Worm (Caenorhabditis elegans) whole organism, dauer: ENCODE data around the gene K09C4.7.

ENCODE experiments used
- unc-62 ChIP-seq: sonication (generic microtip); optimal IDR thresholded peaks from 2 replicates; lab custom pipeline; 2017; ENCODE audit warnings: missing biosample characterization, missing genetic modification reagents, missing genetic modification characterization

The K09C4.7 gene

ce11 chrX:3272580-3272979, at the start of gene K09C4.7:
TSS of gene K09C4.7 (plus strand) at chrX:3272880.
- TF ChIP-seq unc-62: no peak

- TF ChIP-seq unc-62: no peak
These were observed 49.5 kb upstream of the K09C4.7 start for ce11 chrX:3223135-3223534.

- no peak for TF ChIP-seq unc-62
These were observed 46.1 kb upstream of the K09C4.7 start for ce11 chrX:3226348-3227229.

- no peak for TF ChIP-seq unc-62
These were observed 44.0 kb upstream of the K09C4.7 start for ce11 chrX:3228701-3229100.

- no peak for TF ChIP-seq unc-62
These were observed 42.1 kb upstream of the K09C4.7 start for ce11 chrX:3230575-3230974.

ce11 chrX:3235358-3235816, 37.3 kb upstream of the K09C4.7 start, which contains the start of gene F28B4.3:
TSS of gene F28B4.3 (minus strand) at chrX:3235408.
- no peak for TF ChIP-seq unc-62

- TF ChIP-seq unc-62: no peak
These were observed 29.1 kb upstream of the K09C4.7 start, which contains the start of gene irg-7 for ce11 chrX:3243614-3244013. TSS of gene irg-7 (minus strand) at chrX:3243636.

ce11 chrX:3244402-3244801, 28.3 kb upstream of the K09C4.7 start:
- TF ChIP-seq unc-62: no peak

- TF ChIP-seq unc-62: no peak
These were observed 26.9 kb upstream of the K09C4.7 start, which contains the start of gene F40F4.7 for ce11 chrX:3245812-3246211. TSS of gene F40F4.7 (minus strand) at chrX:3245933.

- TF ChIP-seq unc-62: no peak
These were observed 24.9 kb upstream of the K09C4.7 start for ce11 chrX:3247768-3248167.

- no peak for TF ChIP-seq unc-62
These were observed 22.1 kb upstream of the K09C4.7 start, which contains the start of gene pqn-37 for ce11 chrX:3250481-3251091. TSS of gene pqn-37 (minus strand) at chrX:3250531.

ce11 chrX:3252500-3252899, 20.2 kb upstream of the K09C4.7 start, which contains the start of gene tba-9:
TSS of gene tba-9 (plus strand) at chrX:3252800.
- TF ChIP-seq unc-62: no peak

ce11 chrX:3256784-3257493, 15.7 kb upstream of the K09C4.7 start, which contains the start of gene lbp-3:
TSS of gene lbp-3 (plus strand) at chrX:3257372.
- TF ChIP-seq unc-62: no peak

ce11 chrX:3258842-3259241, 13.8 kb upstream of the K09C4.7 start, which contains the start of gene lbp-1:
TSS of gene lbp-1 (plus strand) at chrX:3259142.
- TF ChIP-seq unc-62: no peak

ce11 chrX:3260509-3260908, 12.2 kb upstream of the K09C4.7 start, which contains the start of gene lbp-2:
TSS of gene lbp-2 (plus strand) at chrX:3260610.
- no peak for TF ChIP-seq unc-62

- no peak for TF ChIP-seq unc-62
These were observed 10.1 kb upstream of the K09C4.7 start, which contains the start of gene fbxb-71 for ce11 chrX:3262600-3262999. TSS of gene fbxb-71 (plus strand) at chrX:3262900.

- TF ChIP-seq unc-62: no peak
These were observed 1.9 kb upstream of the K09C4.7 start, which contains the start of gene sul-1 for ce11 chrX:3270806-3271205. TSS of gene sul-1 (minus strand) at chrX:3270906.
